Worm (Caenorhabditis elegans) whole organism, L4 larva: ENCODE measurements around the gene cyp-31A3.

Experiments
- D1046.2 ChIP-seq: fragments of 200-800 bp; sonication (Bioruptor generic); IDR thresholded peaks from 2 replicates; pipeline ENCODE4 v1.3.6; 2022; ENCODE audit warnings: missing genetic modification characterization, missing compliant biosample characterization
- R02D3.7 ChIP-seq: fragments of 150-350 bp; sonication (generic microtip); optimal IDR thresholded peaks from 3 replicates; lab custom pipeline; 2014; ENCODE audit warnings: missing biosample characterization, missing genetic modification characterization
- T26A8.4 ChIP-seq: fragments of 200-800 bp; sonication (Bioruptor generic); IDR thresholded peaks from 2 replicates; pipeline ENCODE4 v1.3.6; 2022; ENCODE audit warnings: missing genetic modification characterization, missing compliant biosample characterization
- Y5F2A.4 ChIP-seq: fragments of 200-800 bp; sonication (Bioruptor generic); optimal IDR thresholded peaks from 2 replicates; lab custom pipeline; 2018; ENCODE audit warnings: mild to moderate bottlenecking, missing genetic modification characterization, missing compliant biosample characterization
- aha-1 ChIP-seq: fragments of 150-350 bp; peaks from one replicate; lab custom pipeline; 2014; ENCODE audit warnings: missing biosample characterization, missing genetic modification characterization
- ama-1 ChIP-seq: fragments of 150-350 bp; optimal IDR thresholded peaks from 2 replicates; lab custom pipeline; 2014; ENCODE audit warnings: inconsistent platforms, mixed read lengths
- arid-1 ChIP-seq: fragments of 200-800 bp; sonication (Bioruptor generic); conservative IDR thresholded peaks from 2 replicates; pipeline ENCODE4 v1.3.6; 2022; ENCODE audit warnings: missing genetic modification reagents, missing genetic modification characterization, missing compliant biosample characterization
- ceh-28 ChIP-seq: fragments of 150-350 bp; optimal IDR thresholded peaks from 2 replicates; lab custom pipeline; 2014; ENCODE audit warnings: missing biosample characterization, missing genetic modification reagents, missing genetic modification characterization
- ceh-44 ChIP-seq: fragments of 200-800 bp; sonication (Bioruptor generic); IDR thresholded peaks from 2 replicates; pipeline ENCODE4 v1.3.6; 2022; ENCODE audit warnings: missing genetic modification reagents, missing genetic modification characterization, missing compliant biosample characterization
- ceh-62 ChIP-seq: sonication (generic microtip); optimal IDR thresholded peaks from 2 replicates; lab custom pipeline; 2017; ENCODE audit warnings: missing biosample characterization, missing genetic modification characterization
- ceh-82 ChIP-seq: sonication (generic microtip); optimal IDR thresholded peaks from 2 replicates; lab custom pipeline; 2017; ENCODE audit warnings: missing biosample characterization, missing genetic modification characterization
- cey-2 ChIP-seq: sonication (generic microtip); optimal IDR thresholded peaks from 3 replicates; lab custom pipeline; 2017; ENCODE audit warnings: missing genetic modification characterization, mild to moderate bottlenecking, missing compliant biosample characterization, antibody characterized with exemption, borderline replicate concordance; ENCODE audit not compliant: insufficient read depth
- ctbp-1 ChIP-seq: fragments of 200-800 bp; sonication (Bioruptor generic); IDR thresholded peaks from 2 replicates; pipeline ENCODE4 v1.3.6; 2022; ENCODE audit warnings: missing genetic modification reagents, missing genetic modification characterization, missing compliant biosample characterization
- daf-8 ChIP-seq: fragments of 200-800 bp; sonication (Bioruptor generic); IDR thresholded peaks from 2 replicates; pipeline ENCODE4 v1.3.6; 2022; ENCODE audit warnings: missing genetic modification characterization, missing compliant biosample characterization
- dmd-8 ChIP-seq: fragments of 200-800 bp; sonication (Bioruptor generic); IDR thresholded peaks from 2 replicates; pipeline ENCODE4 v1.3.6; 2022; ENCODE audit warnings: missing genetic modification characterization, missing compliant biosample characterization
- duxl-1 ChIP-seq: sonication (generic microtip); optimal IDR thresholded peaks from 2 replicates; lab custom pipeline; 2016; ENCODE audit warnings: mild to moderate bottlenecking, missing genetic modification characterization, moderate library complexity, missing compliant biosample characterization; ENCODE audit not compliant: poor library complexity
- dve-1 ChIP-seq: sonication (generic microtip); optimal IDR thresholded peaks from 2 replicates; lab custom pipeline; 2017; ENCODE audit warnings: antibody characterized with exemption, mild to moderate bottlenecking, missing genetic modification characterization, missing compliant biosample characterization; ENCODE audit not compliant: insufficient read depth
- fos-1 ChIP-seq: fragments of 150-350 bp; optimal IDR thresholded peaks from 2 replicates; lab custom pipeline; 2014; ENCODE audit warnings: missing biosample characterization, missing genetic modification characterization
- hlh-11 ChIP-seq: fragments of 200-800 bp; sonication (Bioruptor generic); optimal IDR thresholded peaks from 2 replicates; lab custom pipeline; 2018; ENCODE audit warnings: mild to moderate bottlenecking, missing genetic modification characterization, missing compliant biosample characterization
- hlh-30 ChIP-seq: sonication (generic microtip); optimal IDR thresholded peaks from 2 replicates; lab custom pipeline; 2017; ENCODE audit warnings: antibody characterized with exemption, mild to moderate bottlenecking, missing genetic modification characterization, missing compliant biosample characterization; ENCODE audit not compliant: insufficient read depth
- jun-1 ChIP-seq: fragments of 150-350 bp; optimal IDR thresholded peaks from 2 replicates; lab custom pipeline; 2014; ENCODE audit warnings: missing biosample characterization, missing genetic modification reagents, missing genetic modification characterization
- lim-7 ChIP-seq: fragments of 200-800 bp; sonication (Bioruptor generic); IDR thresholded peaks from 2 replicates; pipeline ENCODE4 v1.3.6; 2022; ENCODE audit warnings: missing genetic modification characterization, missing compliant biosample characterization
- lin-1 ChIP-seq: fragments of 200-800 bp; sonication (Bioruptor generic); IDR thresholded peaks from 2 replicates; pipeline ENCODE4 v1.3.6; 2022; ENCODE audit warnings: missing genetic modification reagents, missing genetic modification characterization, missing compliant biosample characterization
- lin-39 ChIP-seq: fragments of 150-350 bp; optimal IDR thresholded peaks from 2 replicates; lab custom pipeline; 2014; ENCODE audit warnings: missing biosample characterization, missing genetic modification reagents, missing genetic modification characterization
- lir-3 ChIP-seq: sonication (generic microtip); optimal IDR thresholded peaks from 2 replicates; lab custom pipeline; 2016; ENCODE audit warnings: mild to moderate bottlenecking, missing genetic modification characterization, missing compliant biosample characterization
- madf-5 ChIP-seq, 2 experiments: fragments of 200-800 bp; sonication (Bioruptor generic); IDR thresholded peaks; 2 replicates each; pipeline ENCODE4 v1.3.6; 2022; ENCODE audit warnings: missing compliant biosample characterization in 2 of 2, missing genetic modification characterization in 2 of 2
- madf-9 ChIP-seq: fragments of 200-800 bp; sonication (Bioruptor generic); conservative IDR thresholded peaks from 2 replicates; pipeline ENCODE4 v1.3.6; 2022; ENCODE audit warnings: missing genetic modification reagents, missing genetic modification characterization, missing compliant biosample characterization
- mdl-1 ChIP-seq, 2 experiments: fragments of 150-350 bp in 1 of 2; sonication (generic microtip) in 1 of 2; optimal IDR thresholded peaks; 2 replicates each; lab custom pipeline; 2014 to 2017; ENCODE audit warnings: missing biosample characterization in 2 of 2, missing genetic modification characterization in 2 of 2
- mdt-29 ChIP-seq: fragments of 200-800 bp; sonication (Bioruptor generic); IDR thresholded peaks from 2 replicates; pipeline ENCODE4 v1.3.6; 2022; ENCODE audit warnings: missing genetic modification reagents, missing genetic modification characterization, missing compliant biosample characterization
- mep-1 ChIP-seq: fragments of 150-350 bp; sonication (generic microtip); optimal IDR thresholded peaks from 3 replicates; lab custom pipeline; 2014; ENCODE audit warnings: missing biosample characterization, missing genetic modification characterization
- mes-2 ChIP-seq: sonication (generic microtip); optimal IDR thresholded peaks from 2 replicates; lab custom pipeline; 2016; ENCODE audit warnings: missing genotype, mild to moderate bottlenecking, missing genetic modification characterization, missing compliant biosample characterization; ENCODE audit not compliant: poor library complexity, severe bottlenecking
- mxl-3 ChIP-seq: fragments of 200-800 bp; sonication (Bioruptor generic); optimal IDR thresholded peaks from 2 replicates; lab custom pipeline; 2018; ENCODE audit warnings: mild to moderate bottlenecking, missing genetic modification characterization, missing compliant biosample characterization
- nhr-10 ChIP-seq: fragments of 150-350 bp; optimal IDR thresholded peaks from 2 replicates; lab custom pipeline; 2014; ENCODE audit warnings: missing biosample characterization, missing genetic modification characterization
- nhr-102 ChIP-seq: sonication (generic microtip); optimal IDR thresholded peaks from 2 replicates; lab custom pipeline; 2016; ENCODE audit warnings: mild to moderate bottlenecking, missing genetic modification characterization, moderate library complexity, missing compliant biosample characterization
- nhr-11 ChIP-seq: fragments of 150-350 bp; optimal IDR thresholded peaks from 2 replicates; lab custom pipeline; 2014; ENCODE audit warnings: missing biosample characterization, missing genetic modification characterization
- nhr-76 ChIP-seq: fragments of 150-350 bp; optimal IDR thresholded peaks from 2 replicates; lab custom pipeline; 2014; ENCODE audit warnings: missing biosample characterization, missing genetic modification characterization
- nhr-77 ChIP-seq: fragments of 150-350 bp; optimal IDR thresholded peaks from 2 replicates; lab custom pipeline; 2014; ENCODE audit warnings: missing biosample characterization, missing genetic modification characterization
- php-3 ChIP-seq: fragments of 200-800 bp; sonication (Bioruptor generic); IDR thresholded peaks from 2 replicates; pipeline ENCODE4 v1.3.6; 2022; ENCODE audit warnings: missing genetic modification reagents, missing genetic modification characterization, missing compliant biosample characterization
- pqm-1 ChIP-seq: sonication (generic microtip); optimal IDR thresholded peaks from 2 replicates; lab custom pipeline; 2017; ENCODE audit warnings: missing biosample characterization, missing genetic modification characterization
- rbr-2 ChIP-seq: sonication (generic microtip); optimal IDR thresholded peaks from 2 replicates; lab custom pipeline; 2016; ENCODE audit warnings: missing genotype, missing genetic modification characterization, missing compliant biosample characterization
- saeg-2 ChIP-seq: fragments of 200-800 bp; sonication (Bioruptor generic); IDR thresholded peaks from 2 replicates; pipeline ENCODE4 v1.3.6; 2022; ENCODE audit warnings: missing genetic modification reagents, missing genetic modification characterization, missing compliant biosample characterization
- set-16 ChIP-seq: fragments of 200-800 bp; sonication (Bioruptor generic); IDR thresholded peaks from 2 replicates; pipeline ENCODE4 v1.3.6; 2022; ENCODE audit warnings: missing genetic modification reagents, missing genetic modification characterization, missing compliant biosample characterization
- spr-3 ChIP-seq: fragments of 200-800 bp; sonication (Bioruptor generic); optimal IDR thresholded peaks from 2 replicates; lab custom pipeline; 2018; ENCODE audit warnings: mild to moderate bottlenecking, missing genetic modification characterization, missing compliant biosample characterization
- unc-130 ChIP-seq: sonication (generic microtip); optimal IDR thresholded peaks from 2 replicates; lab custom pipeline; 2016; ENCODE audit warnings: missing genetic modification reagents, missing genetic modification characterization, missing compliant biosample characterization
- unc-39 ChIP-seq: sonication (generic microtip); optimal IDR thresholded peaks from 2 replicates; lab custom pipeline; 2017; ENCODE audit warnings: missing biosample characterization, missing genetic modification characterization
- unc-62 ChIP-seq, 3 experiments: fragments of 150-350 bp in 1 of 3; sonication (generic microtip); optimal IDR thresholded peaks in 2 of 3; peaks in 1 of 3; 1 replicate in 1 of 3; 2 replicates in 2 of 3; lab custom pipeline; 2014 to 2017; ENCODE audit warnings: missing biosample characterization in 3 of 3, missing genetic modification characterization in 3 of 3, missing genetic modification reagents in 3 of 3, missing genotype in 1 of 3
- zag-1 ChIP-seq: fragments of 150-350 bp; optimal IDR thresholded peaks from 2 replicates; lab custom pipeline; 2014; ENCODE audit warnings: missing biosample characterization, missing genetic modification characterization
- zfp-2 ChIP-seq: sonication (generic microtip); optimal IDR thresholded peaks from 2 replicates; lab custom pipeline; 2016; ENCODE audit warnings: mild to moderate bottlenecking, missing genetic modification characterization, missing compliant biosample characterization
- zfp-3 ChIP-seq: fragments of 200-800 bp; sonication (Bioruptor generic); conservative IDR thresholded peaks from 2 replicates; pipeline ENCODE4 v1.3.6; 2022; ENCODE audit warnings: missing genetic modification reagents, missing genetic modification characterization, missing compliant biosample characterization
- ztf-11 ChIP-seq: fragments of 150-350 bp; optimal IDR thresholded peaks from 2 replicates; lab custom pipeline; 2014; ENCODE audit warnings: missing biosample characterization, missing genetic modification characterization

The cyp-31A3 gene

DNA sequence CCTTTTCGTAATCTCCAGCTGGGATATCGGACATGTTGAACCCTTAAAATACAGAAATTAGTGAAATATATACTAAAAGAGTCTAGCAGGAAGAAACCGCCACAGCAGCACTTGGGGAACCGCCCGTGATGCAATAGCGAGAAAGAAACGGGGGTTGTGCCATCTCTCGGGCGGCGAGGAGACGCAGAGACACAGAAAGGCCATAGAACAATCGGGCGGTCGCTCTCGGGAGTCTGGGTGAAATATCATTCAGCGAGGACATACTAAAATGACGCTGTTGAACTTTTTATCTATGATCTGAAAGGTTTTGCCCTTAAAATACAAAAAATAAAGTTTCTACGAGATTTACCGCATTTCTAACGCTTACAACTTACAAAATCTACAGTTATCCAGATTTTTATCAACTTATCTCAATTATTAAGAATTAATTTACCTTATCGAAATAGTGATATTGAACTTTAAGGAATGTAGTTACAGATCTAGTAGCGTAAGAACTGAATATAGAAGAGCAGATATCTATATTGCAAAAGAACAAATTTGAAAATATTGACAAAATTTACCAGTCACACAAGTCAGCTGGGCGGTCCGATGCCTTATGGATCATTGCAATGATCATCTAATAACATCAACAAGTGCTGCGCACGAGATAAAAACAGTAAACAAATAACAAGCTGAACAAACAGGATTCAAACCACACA, 12.3 kb upstream of the cyp-31A3 start, which contains the start of gene cyc-2.1 (continued):
- TF ChIP-seq saeg-2 (GFP tag; lab: Robert Waterston, UW), result no peak
- TF ChIP-seq nhr-10 (tag; lab: Kevin White, UChicago), result peak; percentile 76
- peak; percentile 5 for TF ChIP-seq pqm-1 (tag; lab: Kevin White, UChicago)
- TF ChIP-seq mdl-1 (tag; optimal IDR thresholded peaks at IDR 0.05; lab: Kevin White, UChicago), result no peak
- peak in 1 of 2 experiments; percentile 8 for TF ChIP-seq unc-62 (GFP tag; optimal IDR thresholded peaks at IDR 0.05 in 1 of 2; lab: Kevin White, UChicago)
- no peak for TF ChIP-seq unc-62 (tag; optimal IDR thresholded peaks at IDR 0.05; lab: Kevin White, UChicago)
- peak; percentile 68 for TF ChIP-seq rbr-2
- no peak for TF ChIP-seq unc-39 (tag; lab: Kevin White, UChicago)
- peak; percentile 92 for TF ChIP-seq aha-1 (tag; lab: Kevin White, UChicago)
- no peak for TF ChIP-seq ztf-11 (tag; lab: Kevin White, UChicago)
- TF ChIP-seq php-3, result 0 out of 2 replicates have a peak, but pooled peaks have one; percentile 9
- TF ChIP-seq mdt-29 (GFP tag; lab: Robert Waterston, UW), result no peak
- TF ChIP-seq ceh-44 (GFP tag; lab: Robert Waterston, UW), result no peak
- peak; percentile 71 for TF ChIP-seq arid-1 (GFP tag; lab: Robert Waterston, UW)
- peak; percentile 54; the same call in 1 of the 2 replicates for TF ChIP-seq madf-9 (GFP tag; lab: Robert Waterston, UW)
- no peak for TF ChIP-seq zfp-3 (GFP tag; lab: Robert Waterston, UW)
- no peak for TF ChIP-seq fos-1 (tag; lab: Kevin White, UChicago)
- TF ChIP-seq lin-1 (GFP tag; lab: Robert Waterston, UW), result peak; percentile 63; the same call in 1 of the 2 replicates
- TF ChIP-seq D1046.2, result no peak
- TF ChIP-seq zag-1 (tag; lab: Kevin White, UChicago), result no peak
- TF ChIP-seq mep-1 (tag; lab: Kevin White, UChicago), result peak; percentile 80
- peak; percentile 62 for TF ChIP-seq dve-1
- TF ChIP-seq nhr-76 (tag; lab: Kevin White, UChicago), result no peak
- TF ChIP-seq duxl-1 (tag; lab: Kevin White, UChicago), result no peak
- no peak for TF ChIP-seq cey-2
- TF ChIP-seq lir-3 (tag; lab: Kevin White, UChicago), result no peak
- TF ChIP-seq ceh-28, result no peak
- TF ChIP-seq mes-2 (tag; lab: Kevin White, UChicago), result peak; percentile 76
- peak; percentile 85 for TF ChIP-seq hlh-11 (tag; lab: Kevin White, UChicago)
- TF ChIP-seq unc-130, result peak; percentile 43
- TF ChIP-seq lim-7, result peak; percentile 69
- no peak for TF ChIP-seq Y5F2A.4 (GFP tag; lab: Kevin White, UChicago)
- TF ChIP-seq lin-39 (tag; lab: Kevin White, UChicago), result no peak
- TF ChIP-seq ceh-62 (tag; lab: Kevin White, UChicago), result no peak
- peak; percentile 45 for TF ChIP-seq mxl-3 (GFP tag; lab: Kevin White, UChicago)
- TF ChIP-seq nhr-77 (tag; lab: Kevin White, UChicago), result peak; percentile 42
- peak; percentile 24 for TF ChIP-seq jun-1 (tag; lab: Kevin White, UChicago)
- TF ChIP-seq ctbp-1, result 0 out of 2 replicates have a peak, but pooled peaks have one; percentile 44
- TF ChIP-seq dmd-8, result 0 out of 2 replicates have a peak, but pooled peaks have one; percentile 54
- TF ChIP-seq hlh-30 (tag; lab: Kevin White, UChicago), result peak; percentile 18
- TF ChIP-seq nhr-11 (tag; lab: Kevin White, UChicago), result peak; percentile 52
- TF ChIP-seq madf-5 (GFP tag; IDR thresholded peaks at IDR 0.05; lab: Robert Waterston, UW), result peak in 1 of 2 experiments; percentile 49; a peak in 1 of 4 replicates
- TF ChIP-seq ceh-82 (tag; lab: Kevin White, UChicago), result no peak
- no peak for TF ChIP-seq R02D3.7 (tag; lab: Kevin White, UChicago)
- no peak for TF ChIP-seq daf-8 (GFP tag; lab: Robert Waterston, UW)
- peak; percentile 73 for TF ChIP-seq T26A8.4 (GFP tag; lab: Robert Waterston, UW)
- TF ChIP-seq set-16 (GFP tag; lab: Robert Waterston, UW), result peak; percentile 67
- peak; percentile 47 for TF ChIP-seq nhr-102
- TF ChIP-seq zfp-2 (tag; lab: Kevin White, UChicago), result peak; percentile 11
- TF ChIP-seq ama-1, result peak; percentile 78
- no peak for TF ChIP-seq spr-3 (GFP tag; lab: Kevin White, UChicago)
